Fruit fly (Drosophila melanogaster): ENCODE results near the gene ntc.

Gene ntc

dm6 chr3L:3845815-3846375 lies 39.6 kb upstream of the ntc start, which contains the start of gene Awh (continued):
- TF ChIP-seq so (GFP tag; IDR thresholded peaks at IDR 0.05), result 0 out of 3 replicates have a peak, but pooled peaks have one; percentile 24
- peak; percentile 83; the same call in 3 of the 4 replicates for TF ChIP-seq chinmo (GFP tag; IDR thresholded peaks at IDR 0.05; ENCODE audit: partially characterized antibody)
- TF ChIP-seq TFAM (GFP tag; optimal IDR thresholded peaks at IDR 0.05), result no peak
- TF ChIP-seq CG11247 (GFP tag; IDR thresholded peaks at IDR 0.05), result no peak
- TF ChIP-seq Dref (GFP tag; IDR thresholded peaks at IDR 0.05), result no peak
- TF ChIP-seq unc-4 (GFP tag; IDR thresholded peaks at IDR 0.05; ENCODE audit: partially characterized antibody), result peak; percentile 40
- no peak for TF ChIP-seq jigr1 (GFP tag; IDR thresholded peaks at IDR 0.05)
- peak; percentile 27 for TF ChIP-seq abd-A (tag; optimal IDR thresholded peaks at IDR 0.05)
- no peak for TF ChIP-seq bab2 (GFP tag; optimal IDR thresholded peaks at IDR 0.05)
- TF ChIP-seq CG4404 (GFP tag; IDR thresholded peaks at IDR 0.05), result no peak

- TF ChIP-seq kni (GFP tag; optimal IDR thresholded peaks at IDR 0.05) (peak; percentile 86), Awh (GFP tag; IDR thresholded peaks at IDR 0.05) (peak; percentile 40; the same call in 1 of the 2 replicates), CG8765 (GFP tag; IDR thresholded peaks at IDR 0.05) (peak; percentile 44; the same call in 1 of the 2 replicates), caup (GFP tag; optimal IDR thresholded peaks at IDR 0.05; ENCODE audit: severe bottlenecking) (no peak), CG4707 (GFP tag; optimal IDR thresholded peaks at IDR 0.05) (no peak), CG15073 (GFP tag; optimal IDR thresholded peaks at IDR 0.05) (no peak), CG4360 (GFP tag; IDR thresholded peaks at IDR 0.05) (no peak), CG17829 (tag; optimal IDR thresholded peaks at IDR 0.05) (peak; percentile 39), CG12391 (tag; optimal IDR thresholded peaks at IDR 0.05) (peak; percentile 10), prd (optimal IDR thresholded peaks at IDR 0.05) (no peak), prd (GFP tag; IDR thresholded peaks at IDR 0.05) (peak; percentile 38; the same call in 2 of the 3 replicates), row (GFP tag; IDR thresholded peaks at IDR 0.05) (peak; percentile 55; the same call in 2 of the 3 replicates), zfh1 (GFP tag; IDR thresholded peaks at IDR 0.05) (peak; percentile 35; the same call in 1 of the 3 replicates), sisA (GFP tag; IDR thresholded peaks at IDR 0.05) (no peak), chif (GFP tag; optimal IDR thresholded peaks at IDR 0.05) (peak in 1 of 2 experiments; percentile 44), CG34422 (GFP tag; IDR thresholded peaks at IDR 0.05) (0 out of 3 replicates have a peak, but pooled peaks have one; percentile 11), kah (GFP tag; optimal IDR thresholded peaks at IDR 0.05) (no peak), B-H1 (GFP tag; IDR thresholded peaks at IDR 0.05) (no peak), CG9727 (GFP tag; optimal IDR thresholded peaks at IDR 0.05) (peak; percentile 40), lola (GFP tag; optimal IDR thresholded peaks at IDR 0.05) (peak in 1 of 3 experiments; percentile 48), gfzf (GFP tag; optimal IDR thresholded peaks at IDR 0.05) (no peak), CG5953 (GFP tag; IDR thresholded peaks at IDR 0.05) (no peak), CG2712 (tag; optimal IDR thresholded peaks at IDR 0.05) (peak; percentile 46), pros (GFP tag; optimal IDR thresholded peaks at IDR 0.05) (peak; percentile 39), dmrt11E (tag; optimal IDR thresholded peaks at IDR 0.05) (peak; percentile 60), chm (GFP tag; IDR thresholded peaks at IDR 0.05) (peak; percentile 53; the same call in 1 of the 2 replicates), CG17328 (GFP tag; IDR thresholded peaks at IDR 0.05) (0 out of 2 replicates have a peak, but pooled peaks have one; percentile 18), CG15696 (tag; optimal IDR thresholded peaks at IDR 0.05) (peak; percentile 65), CG31441 (GFP tag; IDR thresholded peaks at IDR 0.05) (no peak), Chrac-16 (GFP tag; optimal IDR thresholded peaks at IDR 0.05) (peak; percentile 39), CG10979 (tag; optimal IDR thresholded peaks at IDR 0.05) (peak; percentile 39), hth (optimal IDR thresholded peaks at IDR 0.05) (peak; percentile 64), gsb-n (tag; optimal IDR thresholded peaks at IDR 0.05) (peak; percentile 26), corto (GFP tag; optimal IDR thresholded peaks at IDR 0.05) (no peak), Med (GFP tag) (peak; percentile 41), ttk (GFP tag; IDR thresholded peaks at IDR 0.05) (no peak), sens (GFP tag) (peak; percentile 89), Xrp1 (GFP tag; IDR thresholded peaks at IDR 0.05) (peak; percentile 54)
Observed at dm6 chr3L:3842981-3843701, 36.9 kb upstream of the ntc start.
